Worm (Caenorhabditis elegans): Measurements from ENCODE around the gene col-40.

Gene col-40

ce11 chrII:1090743-1091142, 16.0 kb downstream of the col-40 start:
- TF ChIP-seq ets-7 (tag; optimal IDR thresholded peaks at IDR 0.05) (no peak), ceh-36 (tag; optimal IDR thresholded peaks at IDR 0.05) (no peak), scrt-1 (GFP tag; IDR thresholded peaks at IDR 0.05) (no peak), B0310.2 (tag; optimal IDR thresholded peaks at IDR 0.05) (no peak), aly-1 (tag; optimal IDR thresholded peaks at IDR 0.05) (no peak), tra-4 (tag; optimal IDR thresholded peaks at IDR 0.05) (no peak), hnd-1 (tag; optimal IDR thresholded peaks at IDR 0.05) (no peak)

ce11 chrII:1088527-1089230, 18.1 kb downstream of the col-40 start:
- TF ChIP-seq tbx-11 (GFP tag; IDR thresholded peaks at IDR 0.05) = no peak
- TF ChIP-seq tbx-37 (GFP tag; conservative IDR thresholded peaks at IDR 0.05) = no peak
- TF ChIP-seq aly-1 (tag; optimal IDR thresholded peaks at IDR 0.05) = no peak
- no peak for TF ChIP-seq ceh-13 (GFP tag; optimal IDR thresholded peaks at IDR 0.05)
- TF ChIP-seq pes-1 (GFP tag; IDR thresholded peaks at IDR 0.05) = no peak
- no peak for TF ChIP-seq hmg-4 (GFP tag; optimal IDR thresholded peaks at IDR 0.05)

ce11 chrII:1086479-1086878, 20.3 kb downstream of the col-40 start:
- TF ChIP-seq B0310.2 (tag; optimal IDR thresholded peaks at IDR 0.05) (no peak), tbx-11 (GFP tag; IDR thresholded peaks at IDR 0.05) (no peak), ama-1 (optimal IDR thresholded peaks at IDR 0.05) (no peak), ets-7 (tag; optimal IDR thresholded peaks at IDR 0.05) (no peak), flt-1 (GFP tag; IDR thresholded peaks at IDR 0.05) (no peak), pes-1 (GFP tag; IDR thresholded peaks at IDR 0.05) (no peak), hnd-1 (tag; optimal IDR thresholded peaks at IDR 0.05) (no peak), tra-4 (tag; optimal IDR thresholded peaks at IDR 0.05) (no peak), scrt-1 (GFP tag; IDR thresholded peaks at IDR 0.05) (no peak), hmg-4 (GFP tag; optimal IDR thresholded peaks at IDR 0.05) (no peak), aly-1 (tag; optimal IDR thresholded peaks at IDR 0.05) (no peak), hmbx-1 (tag; optimal IDR thresholded peaks at IDR 0.05) (no peak), tbx-37 (GFP tag; conservative IDR thresholded peaks at IDR 0.05) (no peak), ceh-13 (GFP tag; optimal IDR thresholded peaks at IDR 0.05) (no peak), sea-1 (GFP tag; conservative IDR thresholded peaks at IDR 0.05) (no peak), F13C5.2 (tag; optimal IDR thresholded peaks at IDR 0.05) (no peak), ceh-36 (tag; optimal IDR thresholded peaks at IDR 0.05) (no peak)

ce11 chrII:1085546-1085945, 21.2 kb downstream of the col-40 start:
- TF ChIP-seq sea-1 (GFP tag; conservative IDR thresholded peaks at IDR 0.05) (no peak), tbx-37 (GFP tag; conservative IDR thresholded peaks at IDR 0.05) (no peak), hnd-1 (tag; optimal IDR thresholded peaks at IDR 0.05) (no peak), ceh-36 (tag; optimal IDR thresholded peaks at IDR 0.05) (no peak), ceh-13 (GFP tag; optimal IDR thresholded peaks at IDR 0.05) (no peak), tra-4 (tag; optimal IDR thresholded peaks at IDR 0.05) (no peak)

ce11 chrII:1084899-1085298, 21.9 kb downstream of the col-40 start:
- TF ChIP-seq hmbx-1 (tag; optimal IDR thresholded peaks at IDR 0.05) (no peak), tra-4 (tag; optimal IDR thresholded peaks at IDR 0.05) (no peak), aly-1 (tag; optimal IDR thresholded peaks at IDR 0.05) (no peak), tbx-37 (GFP tag; conservative IDR thresholded peaks at IDR 0.05) (no peak), hmg-4 (GFP tag; optimal IDR thresholded peaks at IDR 0.05) (no peak), scrt-1 (GFP tag; IDR thresholded peaks at IDR 0.05) (no peak), sea-1 (GFP tag; conservative IDR thresholded peaks at IDR 0.05) (no peak), ceh-13 (GFP tag; optimal IDR thresholded peaks at IDR 0.05) (no peak), hnd-1 (tag; optimal IDR thresholded peaks at IDR 0.05) (no peak), ceh-36 (tag; optimal IDR thresholded peaks at IDR 0.05) (no peak), ets-7 (tag; optimal IDR thresholded peaks at IDR 0.05) (no peak), pes-1 (GFP tag; IDR thresholded peaks at IDR 0.05) (no peak), flt-1 (GFP tag; IDR thresholded peaks at IDR 0.05) (no peak), tbx-11 (GFP tag; IDR thresholded peaks at IDR 0.05) (no peak), F13C5.2 (tag; optimal IDR thresholded peaks at IDR 0.05) (no peak), ama-1 (optimal IDR thresholded peaks at IDR 0.05) (no peak), B0310.2 (tag; optimal IDR thresholded peaks at IDR 0.05) (no peak)

- TF ChIP-seq ceh-13 (GFP tag; optimal IDR thresholded peaks at IDR 0.05) (no peak), tra-4 (tag; optimal IDR thresholded peaks at IDR 0.05) (no peak), ets-7 (tag; optimal IDR thresholded peaks at IDR 0.05) (no peak), tbx-37 (GFP tag; conservative IDR thresholded peaks at IDR 0.05) (no peak), scrt-1 (GFP tag; IDR thresholded peaks at IDR 0.05) (no peak), F13C5.2 (tag; optimal IDR thresholded peaks at IDR 0.05) (no peak), hmbx-1 (tag; optimal IDR thresholded peaks at IDR 0.05) (no peak), pes-1 (GFP tag; IDR thresholded peaks at IDR 0.05) (no peak), ceh-36 (tag; optimal IDR thresholded peaks at IDR 0.05) (no peak)
Observed at ce11 chrII:1082859-1083258, 23.9 kb downstream of the col-40 start, which contains the start of gene K02E7.1. Gene K02E7.1 (plus strand): TSS chrII:1083159.

- no peak for TF ChIP-seq aly-1 (tag; optimal IDR thresholded peaks at IDR 0.05)
- TF ChIP-seq B0310.2 (tag; optimal IDR thresholded peaks at IDR 0.05) = no peak
- no peak for TF ChIP-seq F13C5.2 (tag; optimal IDR thresholded peaks at IDR 0.05)
- TF ChIP-seq hmbx-1 (tag; optimal IDR thresholded peaks at IDR 0.05) = no peak
- no peak for TF ChIP-seq ceh-36 (tag; optimal IDR thresholded peaks at IDR 0.05)
- no peak for TF ChIP-seq tbx-37 (GFP tag; conservative IDR thresholded peaks at IDR 0.05)
- no peak for TF ChIP-seq pes-1 (GFP tag; IDR thresholded peaks at IDR 0.05)
- no peak for TF ChIP-seq sea-1 (GFP tag; conservative IDR thresholded peaks at IDR 0.05)
- no peak for TF ChIP-seq flt-1 (GFP tag; IDR thresholded peaks at IDR 0.05)
- no peak for TF ChIP-seq tbx-11 (GFP tag; IDR thresholded peaks at IDR 0.05)
- TF ChIP-seq ama-1 (optimal IDR thresholded peaks at IDR 0.05) = no peak
- TF ChIP-seq ets-7 (tag; optimal IDR thresholded peaks at IDR 0.05) = no peak
- TF ChIP-seq hmg-4 (GFP tag; optimal IDR thresholded peaks at IDR 0.05) = no peak
- no peak for TF ChIP-seq scrt-1 (GFP tag; IDR thresholded peaks at IDR 0.05)
- no peak for TF ChIP-seq ceh-13 (GFP tag; optimal IDR thresholded peaks at IDR 0.05)
Observed at ce11 chrII:1075424-1075823, 31.3 kb downstream of the col-40 start, which contains the start of gene K02E7.11. Gene K02E7.11 (minus strand): TSS chrII:1075524.

All from whole organism, early embryonic.